Fruit fly (Drosophila melanogaster) whole organism, embryonic: ENCODE results near the gene MSBP.

Source experiments
- Abd-B ChIP-seq: fragments of 200-800 bp; sonication (Bioruptor generic); optimal IDR thresholded peaks from 2 replicates; lab custom pipeline; 2018; ENCODE audit warnings: missing biosample characterization, mild to moderate bottlenecking, missing genetic modification characterization, moderate library complexity
- CG10147 ChIP-seq: fragments of 200-800 bp; sonication (Bioruptor generic); optimal IDR thresholded peaks from 2 replicates; lab custom pipeline; 2019; ENCODE audit warnings: missing biosample characterization, mild to moderate bottlenecking, missing genetic modification characterization, moderate library complexity
- CG12659 ChIP-seq: fragments of 200-800 bp; sonication (Bioruptor generic); optimal IDR thresholded peaks from 3 replicates; lab custom pipeline; 2017; ENCODE audit warnings: mild to moderate bottlenecking, missing biosample characterization, missing genetic modification reagents, missing genetic modification characterization
- CG12942 ChIP-seq: fragments of 200-800 bp; sonication (Bioruptor generic); optimal IDR thresholded peaks from 3 replicates; lab custom pipeline; 2016; ENCODE audit warnings: missing biosample characterization, missing genetic modification characterization
- CG13424 ChIP-seq: fragments of 200-800 bp; sonication (Bioruptor generic); optimal IDR thresholded peaks from 2 replicates; lab custom pipeline; 2019; ENCODE audit warnings: missing biosample characterization, mild to moderate bottlenecking, missing genetic modification characterization, moderate library complexity
- CG17385 ChIP-seq: fragments of 200-800 bp; sonication (Bioruptor generic); optimal IDR thresholded peaks from 3 replicates; lab custom pipeline; 2018; ENCODE audit warnings: missing biosample characterization, mild to moderate bottlenecking, missing genetic modification characterization
- CG18011 ChIP-seq: fragments of 200-800 bp; sonication (Bioruptor generic); optimal IDR thresholded peaks from 2 replicates; lab custom pipeline; 2017; ENCODE audit warnings: missing biosample characterization, missing genetic modification characterization, mild to moderate bottlenecking, moderate library complexity, missing genotype
- CG1832 ChIP-seq: fragments of 200-800 bp; sonication (Bioruptor generic); optimal IDR thresholded peaks from 2 replicates; lab custom pipeline; 2017; ENCODE audit warnings: missing biosample characterization, mild to moderate bottlenecking, missing genetic modification characterization, inconsistent platforms
- CG31388 ChIP-seq: fragments of 200-800 bp; sonication (Bioruptor generic); optimal IDR thresholded peaks from 2 replicates; lab custom pipeline; 2016; ENCODE audit warnings: missing biosample characterization, missing genetic modification characterization
- CG3163 ChIP-seq: fragments of 200-800 bp; sonication (Bioruptor generic); optimal IDR thresholded peaks from 3 replicates; lab custom pipeline; 2016; ENCODE audit warnings: missing biosample characterization, missing genetic modification characterization
- CG32767 ChIP-seq: fragments of 200-800 bp; sonication (Bioruptor generic); IDR thresholded peaks from 2 replicates; pipeline ENCODE4 v1.3.6; 2022; ENCODE audit warnings: missing biosample characterization, missing genetic modification characterization
- CG33213 ChIP-seq: fragments of 200-800 bp; sonication (Bioruptor generic); optimal IDR thresholded peaks from 3 replicates; lab custom pipeline; 2016; ENCODE audit warnings: missing biosample characterization, missing genetic modification characterization
- CG3726 ChIP-seq: fragments of 200-800 bp; sonication (Bioruptor generic); IDR thresholded peaks from 3 replicates; pipeline ENCODE4, ENCODE4 v1.3.6; 2022; ENCODE audit warnings: missing biosample characterization, missing genetic modification characterization
- CG4328 ChIP-seq: fragments of 200-800 bp; sonication (Bioruptor generic); optimal IDR thresholded peaks from 3 replicates; lab custom pipeline; 2017; ENCODE audit warnings: missing biosample characterization, missing genetic modification reagents, missing genetic modification characterization
- CG6254 ChIP-seq: fragments of 200-800 bp; sonication (Bioruptor generic); optimal IDR thresholded peaks from 3 replicates; lab custom pipeline; 2017; ENCODE audit warnings: mild to moderate bottlenecking, missing biosample characterization, missing genetic modification reagents, missing genetic modification characterization
- CG7963 ChIP-seq: fragments of 200-800 bp; sonication (Bioruptor generic); IDR thresholded peaks from 3 replicates; pipeline ENCODE4 v1.3.6; 2022; ENCODE audit warnings: missing biosample characterization, missing genetic modification characterization; ENCODE audit not compliant: partially characterized antibody
- CG8089 ChIP-seq: fragments of 200-800 bp; sonication (Bioruptor generic); optimal IDR thresholded peaks from 3 replicates; lab custom pipeline; 2016; ENCODE audit warnings: missing biosample characterization, missing genetic modification characterization
- CG8281 ChIP-seq: fragments of 200-800 bp; sonication (Bioruptor generic); optimal IDR thresholded peaks from 2 replicates; lab custom pipeline; 2018; ENCODE audit warnings: missing biosample characterization, mild to moderate bottlenecking, missing genetic modification characterization, moderate library complexity
- CG9817 ChIP-seq: fragments of 200-800 bp; sonication (Bioruptor generic); optimal IDR thresholded peaks from 2 replicates; lab custom pipeline; 2018; ENCODE audit warnings: missing biosample characterization, mild to moderate bottlenecking, missing genetic modification characterization, moderate library complexity
- CG9876 ChIP-seq: fragments of 200-800 bp; sonication (Bioruptor generic); optimal IDR thresholded peaks from 2 replicates; lab custom pipeline; 2016; ENCODE audit warnings: missing biosample characterization, missing genetic modification characterization
- CTCF ChIP-seq: fragments of 200-800 bp; sonication (Bioruptor generic); optimal IDR thresholded peaks from 2 replicates; lab custom pipeline; 2017; ENCODE audit warnings: missing biosample characterization, mild to moderate bottlenecking, missing genetic modification characterization, moderate library complexity
- D ChIP-seq, 2 experiments: fragments of 200-800 bp in 1 of 2; fragments of >200 bp in 1 of 2; sonication (Bioruptor generic) in 1 of 2; optimal IDR thresholded peaks; 2 replicates in 1 of 2; 3 replicates in 1 of 2; lab custom pipeline; 2017; ENCODE audit warnings: mild to moderate bottlenecking in 1 of 2, missing biosample characterization in 1 of 2, missing genetic modification characterization in 1 of 2, missing genetic modification reagents in 1 of 2
- Elba2 ChIP-seq: fragments of 200-800 bp; sonication (Bioruptor generic); optimal IDR thresholded peaks from 3 replicates; lab custom pipeline; 2016; ENCODE audit warnings: missing biosample characterization, missing genetic modification characterization
- Ets65A ChIP-seq: fragments of 200-800 bp; sonication (Bioruptor generic); peaks from one replicate; lab custom pipeline; 2016; ENCODE audit warnings: missing biosample characterization, missing genetic modification characterization
- Ets97D ChIP-seq: fragments of 200-800 bp; sonication (Bioruptor generic); optimal IDR thresholded peaks from 3 replicates; lab custom pipeline; 2016; ENCODE audit warnings: missing biosample characterization, missing genetic modification characterization
- HLHmδ ChIP-seq: fragments of 200-800 bp; sonication (Bioruptor generic); optimal IDR thresholded peaks from 2 replicates; lab custom pipeline; 2018; ENCODE audit warnings: missing biosample characterization, mild to moderate bottlenecking, missing genetic modification characterization, moderate library complexity
- Hr51 ChIP-seq, 2 experiments: fragments of 200-800 bp; sonication (Bioruptor generic); optimal IDR thresholded peaks; 2 replicates in 1 of 2; 3 replicates in 1 of 2; lab custom pipeline; 2016 to 2018; ENCODE audit warnings: missing biosample characterization in 2 of 2, missing genetic modification characterization in 2 of 2, mild to moderate bottlenecking in 1 of 2, moderate library complexity in 1 of 2
- Mad ChIP-seq: fragments of 200-800 bp; sonication (Bioruptor generic); optimal IDR thresholded peaks from 2 replicates; lab custom pipeline; 2016; ENCODE audit warnings: missing biosample characterization, missing genetic modification characterization
- Max ChIP-seq: fragments of 200-800 bp; sonication (Bioruptor generic); optimal IDR thresholded peaks from 2 replicates; lab custom pipeline; 2016; ENCODE audit warnings: missing biosample characterization, mild to moderate bottlenecking, missing genetic modification characterization
- Sox100B ChIP-seq: fragments of 200-800 bp; sonication (Bioruptor generic); optimal IDR thresholded peaks from 3 replicates; lab custom pipeline; 2018; ENCODE audit warnings: missing biosample characterization, mild to moderate bottlenecking, missing genetic modification characterization
- Sry-δ ChIP-seq: fragments of 200-800 bp; sonication (Bioruptor generic); optimal IDR thresholded peaks from 2 replicates; lab custom pipeline; 2016; ENCODE audit warnings: missing biosample characterization, missing genetic modification characterization
- Stat92E ChIP-seq, 3 experiments: fragments of >200 bp in 2 of 3; fragments of 200-800 bp in 1 of 3; sonication (Bioruptor generic) in 1 of 3; optimal IDR thresholded peaks; 2 replicates each; lab custom pipeline; 2017 to 2019; ENCODE audit warnings: missing biosample characterization in 3 of 3, missing genetic modification characterization in 3 of 3, mild to moderate bottlenecking in 1 of 3, moderate library complexity in 1 of 3
- amos ChIP-seq: fragments of 200-800 bp; sonication (Bioruptor generic); IDR thresholded peaks from 2 replicates; pipeline ENCODE4 v1.3.6; 2022; ENCODE audit warnings: missing biosample characterization, missing genetic modification characterization; ENCODE audit not compliant: partially characterized antibody
- dmrt11E ChIP-seq: fragments of 200-800 bp; sonication (Bioruptor generic); optimal IDR thresholded peaks from 3 replicates; lab custom pipeline; 2018; ENCODE audit warnings: missing biosample characterization, mild to moderate bottlenecking, missing genetic modification characterization, moderate library complexity
- dmrt99B ChIP-seq: fragments of 200-800 bp; sonication (Bioruptor generic); optimal IDR thresholded peaks from 2 replicates; lab custom pipeline; 2018; ENCODE audit warnings: missing biosample characterization, mild to moderate bottlenecking, missing genetic modification characterization, moderate library complexity
- emc ChIP-seq: fragments of 200-800 bp; sonication (Bioruptor generic); optimal IDR thresholded peaks from 2 replicates; lab custom pipeline; 2016; ENCODE audit warnings: missing biosample characterization, missing genetic modification characterization
- en ChIP-seq: fragments of 200-800 bp; sonication (Bioruptor generic); optimal IDR thresholded peaks from 2 replicates; lab custom pipeline; 2016; ENCODE audit warnings: missing biosample characterization, missing genetic modification characterization
- eve ChIP-seq, 2 experiments: fragments of >200 bp; optimal IDR thresholded peaks; 2 replicates each; lab custom pipeline; 2017; ENCODE audit warnings: missing biosample characterization in 2 of 2, missing genetic modification characterization in 2 of 2
- ftz-f1 ChIP-seq: fragments of 200-800 bp; sonication (Bioruptor generic); optimal IDR thresholded peaks from 2 replicates; lab custom pipeline; 2016; ENCODE audit warnings: missing biosample characterization, missing genetic modification characterization
- grn ChIP-seq: fragments of 200-800 bp; sonication (Bioruptor generic); optimal IDR thresholded peaks from 3 replicates; lab custom pipeline; 2017; ENCODE audit warnings: missing biosample characterization, missing genetic modification characterization
- hbn ChIP-seq: fragments of 200-800 bp; sonication (Bioruptor generic); IDR thresholded peaks from 2 replicates; pipeline ENCODE4 v1.3.6; 2022; ENCODE audit warnings: missing biosample characterization, missing genetic modification characterization; ENCODE audit not compliant: partially characterized antibody
- ind ChIP-seq: fragments of 200-800 bp; sonication (Bioruptor generic); optimal IDR thresholded peaks from 3 replicates; lab custom pipeline; 2016; ENCODE audit warnings: missing biosample characterization, missing genetic modification characterization
- kah ChIP-seq: fragments of 200-800 bp; sonication (Bioruptor generic); optimal IDR thresholded peaks from 2 replicates; lab custom pipeline; 2018; ENCODE audit warnings: missing biosample characterization, mild to moderate bottlenecking, missing genetic modification characterization
- pnt ChIP-seq: fragments of 200-800 bp; sonication (Bioruptor generic); optimal IDR thresholded peaks from 3 replicates; lab custom pipeline; 2016; ENCODE audit warnings: missing biosample characterization, missing genetic modification characterization
- run ChIP-seq: fragments of 200-800 bp; sonication (Bioruptor generic); optimal IDR thresholded peaks from 3 replicates; lab custom pipeline; 2018; ENCODE audit warnings: missing biosample characterization, mild to moderate bottlenecking, missing genetic modification characterization
- sens-2 ChIP-seq: fragments of 200-800 bp; sonication (Bioruptor generic); IDR thresholded peaks from 2 replicates; pipeline ENCODE4 v1.3.6; 2022; ENCODE audit warnings: missing biosample characterization, missing genetic modification characterization
- tna ChIP-seq: fragments of 200-800 bp; sonication (Bioruptor generic); IDR thresholded peaks from 2 replicates; pipeline ENCODE4 v1.3.6; 2022; ENCODE audit warnings: missing biosample characterization, missing genetic modification characterization; ENCODE audit not compliant: partially characterized antibody
- ttk ChIP-seq: fragments of 200-800 bp; sonication (Bioruptor generic); IDR thresholded peaks from 2 replicates; pipeline ENCODE4 v2.1.2; 2022; ENCODE audit warnings: missing biosample characterization, missing genetic modification characterization
- yki ChIP-seq: fragments of >200 bp; optimal IDR thresholded peaks from 3 replicates; lab custom pipeline; 2018
- zfh1 ChIP-seq: fragments of 200-800 bp; sonication (Bioruptor generic); IDR thresholded peaks from 3 replicates; pipeline ENCODE4 v1.3.6; 2022; ENCODE audit warnings: missing biosample characterization, missing genetic modification characterization

MSBP gene

DNA sequence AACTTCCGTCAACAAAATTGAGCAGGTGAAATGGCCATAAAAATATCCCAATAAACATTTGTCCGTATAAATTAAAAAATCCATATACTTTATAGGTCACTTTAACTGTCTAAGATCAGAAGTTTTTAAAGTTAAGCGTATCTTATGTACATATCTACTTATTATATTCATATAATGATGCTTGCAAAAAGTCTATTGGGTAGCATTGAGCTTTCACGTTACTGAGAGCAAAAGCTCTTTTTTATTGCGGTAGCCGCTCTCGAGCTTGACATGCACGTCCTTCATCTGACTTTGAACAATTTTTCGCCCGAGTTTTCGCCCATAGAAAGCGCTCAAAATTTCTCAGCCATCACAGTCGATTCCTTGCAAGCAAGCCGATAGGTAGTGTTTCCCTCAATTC, 22.0 kb downstream of the MSBP start, which contains the start of gene Gapdh2 (continued):
- TF ChIP-seq CG8281 (peak; percentile 96), CG13424 (tag; lab: Kevin White, UChicago) (peak; percentile 100), CG17385 (GFP tag; lab: Kevin White, UChicago) (peak; percentile 100), CTCF (GFP tag; lab: Kevin White, UChicago) (peak; percentile 81), dmrt99B (tag; lab: Kevin White, UChicago) (peak; percentile 100), ftz-f1 (GFP tag; lab: Kevin White, UChicago) (peak; percentile 86), emc (GFP tag; lab: Kevin White, UChicago) (peak; percentile 94), CG32767 (peak; percentile 99), dmrt11E (tag; lab: Kevin White, UChicago) (peak; percentile 66), run (tag; lab: Kevin White, UChicago) (peak; percentile 100), CG12659 (GFP tag; lab: Kevin White, UChicago) (peak; percentile 100), D (optimal IDR thresholded peaks at IDR 0.05; lab: Kevin White, UChicago) (no peak), D (GFP tag; optimal IDR thresholded peaks at IDR 0.05; lab: Kevin White, UChicago) (peak; percentile 98), CG3163 (GFP tag; lab: Kevin White, UChicago) (peak; percentile 77), CG8089 (GFP tag; lab: Kevin White, UChicago) (peak; percentile 90), tna (no peak), Ets65A (GFP tag; lab: Kevin White, UChicago) (peak; percentile 96), CG3726 (GFP tag; lab: Robert Waterston, UW) (peak; percentile 97; the same call in 1 of the 3 replicates), CG4328 (GFP tag; lab: Kevin White, UChicago) (peak; percentile 100), Sox100B (GFP tag; lab: Kevin White, UChicago) (peak; percentile 99), ind (GFP tag; lab: Kevin White, UChicago) (peak; percentile 98), en (GFP tag; lab: Kevin White, UChicago) (peak; percentile 96), Elba2 (peak; percentile 63), CG33213 (GFP tag; lab: Kevin White, UChicago) (peak; percentile 96), CG31388 (GFP tag; lab: Kevin White, UChicago) (peak; percentile 96), CG12942 (GFP tag; lab: Kevin White, UChicago) (peak; percentile 97), CG6254 (GFP tag; lab: Kevin White, UChicago) (peak; percentile 96), Hr51 (GFP tag; optimal IDR thresholded peaks at IDR 0.05; lab: Kevin White, UChicago) (peak; percentile 95 to 100), CG10147 (GFP tag; lab: Kevin White, UChicago) (peak; percentile 100), eve (GFP tag; optimal IDR thresholded peaks at IDR 0.05; lab: Kevin White, UChicago) (peak in 1 of 2 experiments; percentile 100), CG9817 (peak; percentile 99), sens-2 (peak; percentile 99), Mad (GFP tag; lab: Kevin White, UChicago) (peak; percentile 97), CG1832 (no peak), amos (GFP tag; lab: Robert Waterston, UW) (no peak; the same call in 1 of the 2 replicates), CG9876 (peak; percentile 78), Sry-δ (GFP tag; lab: Kevin White, UChicago) (peak; percentile 65), ttk (GFP tag; lab: Robert Waterston, UW) (peak; percentile 98), CG18011 (GFP tag; lab: Kevin White, UChicago) (peak; percentile 93), hbn (no peak), Max (GFP tag; lab: Kevin White, UChicago) (peak; percentile 99), Stat92E (GFP tag; optimal IDR thresholded peaks at IDR 0.05; lab: Kevin White, UChicago) (peak in 1 of 3 experiments; percentile 92), pnt (peak; percentile 88), zfh1 (peak; percentile 98), HLHmδ (no peak), Ets97D (GFP tag; lab: Kevin White, UChicago) (peak; percentile 92), kah (peak; percentile 99), CG7963 (GFP tag; lab: Robert Waterston, UW) (no peak), grn (GFP tag; lab: Kevin White, UChicago) (peak; percentile 91), yki (no peak), Abd-B (GFP tag; lab: Kevin White, UChicago) (peak; percentile 99)
